Fruit fly (Drosophila melanogaster): ENCODE measurements around the gene D1.

DNA sequence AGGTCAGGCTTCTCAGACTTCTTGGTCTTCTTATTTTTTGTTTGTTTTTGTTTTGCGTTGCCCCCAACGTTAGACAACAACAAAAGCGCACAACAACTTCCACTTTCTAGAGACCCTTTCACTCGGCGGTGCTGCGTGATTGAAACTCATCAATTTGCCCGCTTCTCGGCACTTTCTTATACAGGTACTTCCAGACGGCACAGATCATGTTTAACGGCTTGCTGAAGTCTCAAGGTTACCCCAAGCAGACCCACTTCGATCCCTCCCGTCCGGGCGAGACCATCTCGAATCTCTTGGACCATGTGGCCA lies 9.2 kb upstream of the D1 start:
- no peak for TF ChIP-seq gl (tag; optimal IDR thresholded peaks at IDR 0.05)
- TF ChIP-seq CG10348 (GFP tag; IDR thresholded peaks at IDR 0.05): no peak
- TF ChIP-seq CG14655 (GFP tag; optimal IDR thresholded peaks at IDR 0.05): no peak
- no peak for TF ChIP-seq CG9948 (tag; optimal IDR thresholded peaks at IDR 0.05)
- TF ChIP-seq CG17806 (tag; optimal IDR thresholded peaks at IDR 0.05): no peak
- no peak for TF ChIP-seq Pif1A (GFP tag; optimal IDR thresholded peaks at IDR 0.05)
- TF ChIP-seq EcR (GFP tag; optimal IDR thresholded peaks at IDR 0.05): no peak
